Worm (Caenorhabditis elegans): ENCODE results near the gene rmif-2.

DNA sequence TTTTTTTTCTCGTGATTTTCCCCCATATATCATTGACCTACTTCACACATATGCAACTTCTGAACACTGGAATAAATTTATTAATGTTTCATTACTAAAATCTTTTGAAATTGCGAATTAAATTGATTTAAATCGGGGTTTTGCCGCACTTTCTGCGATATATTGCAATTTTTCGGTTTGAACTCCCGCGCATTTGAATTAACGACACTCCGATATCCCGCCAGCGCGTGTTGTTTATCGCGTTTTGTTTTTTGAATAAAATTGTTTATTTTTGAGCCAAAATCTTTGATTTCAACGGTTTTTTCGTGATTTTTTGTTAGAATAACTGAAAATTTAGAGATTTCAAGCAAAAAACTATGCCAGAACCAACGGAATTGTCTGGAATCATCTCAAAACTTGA, 4.7 kb upstream of the rmif-2 start, which contains the start of gene Y104H12D.2:
- TF ChIP-seq rnt-1 (tag; optimal IDR thresholded peaks at IDR 0.05) = no peak
- no peak for TF ChIP-seq ahr-1 (tag; optimal IDR thresholded peaks at IDR 0.05)
- TF ChIP-seq pqm-1 (tag; optimal IDR thresholded peaks at IDR 0.05) = no peak
- no peak for TF ChIP-seq dmd-4 (tag; optimal IDR thresholded peaks at IDR 0.05; ENCODE audit: borderline replicate concordance)
- TF ChIP-seq ets-4 (tag; optimal IDR thresholded peaks at IDR 0.05) = no peak
